Fruit fly (Drosophila melanogaster) whole organism, wandering third instar larva: ENCODE data around the gene Muc91C.

Experiments
- Dfd ChIP-seq: fragments of >200 bp; optimal IDR thresholded peaks from 2 replicates; lab custom pipeline; 2017; ENCODE audit warnings: missing biosample characterization, missing genetic modification characterization
- Dif ChIP-seq: fragments of 200-275, 200-300 bp; sonication (Bioruptor generic); optimal IDR thresholded peaks from 2 replicates; lab custom pipeline; 2018; ENCODE audit warnings: missing biosample characterization, missing genetic modification characterization; ENCODE audit not compliant: partially characterized antibody
- Hnf4 ChIP-seq: fragments of 200-800 bp; sonication (Bioruptor generic); optimal IDR thresholded peaks from 2 replicates; lab custom pipeline; 2016; ENCODE audit warnings: missing biosample characterization, mild to moderate bottlenecking, missing genetic modification characterization
- Myc ChIP-seq: fragments of >200 bp; optimal IDR thresholded peaks from 2 replicates; lab custom pipeline; 2017
- OdsH ChIP-seq: fragments of 200-800 bp; sonication (Bioruptor generic); optimal IDR thresholded peaks from 2 replicates; lab custom pipeline; 2016; ENCODE audit warnings: missing biosample characterization, mild to moderate bottlenecking, missing genetic modification characterization
- Sp1 ChIP-seq: fragments of 200-800 bp; sonication (Bioruptor generic); optimal IDR thresholded peaks from 3 replicates; lab custom pipeline; 2019; ENCODE audit warnings: missing biosample characterization, mild to moderate bottlenecking, missing genetic modification characterization, moderate library complexity
- br ChIP-seq: fragments of 200-800 bp; sonication (Bioruptor generic); optimal IDR thresholded peaks from 2 replicates; lab custom pipeline; 2016; ENCODE audit warnings: missing biosample characterization, missing genetic modification characterization
- dl ChIP-seq, 2 experiments: fragments of 175-275, 200-275 bp in 1 of 2; fragments of 200-275 bp in 1 of 2; sonication (Bioruptor generic); optimal IDR thresholded peaks; lab custom pipeline; 2018; ENCODE audit warnings: mild to moderate bottlenecking in 2 of 2, missing biosample characterization in 2 of 2, missing genetic modification characterization in 2 of 2, moderate library complexity in 2 of 2; ENCODE audit not compliant: partially characterized antibody in 2 of 2, insufficient read depth in 1 of 2
- dmrt93B ChIP-seq: fragments of 200-800 bp; sonication (Bioruptor generic); optimal IDR thresholded peaks from 2 replicates; lab custom pipeline; 2018; ENCODE audit warnings: missing biosample characterization, mild to moderate bottlenecking, missing genetic modification characterization
- h ChIP-seq: fragments of 200-800 bp; sonication (Bioruptor generic); optimal IDR thresholded peaks from 3 replicates; lab custom pipeline; 2016; ENCODE audit warnings: missing biosample characterization, mild to moderate bottlenecking, missing genetic modification characterization
- jim ChIP-seq: fragments of 175-275, 200-325 bp; sonication (Bioruptor generic); optimal IDR thresholded peaks from 2 replicates; lab custom pipeline; 2016; ENCODE audit warnings: missing biosample characterization, mild to moderate bottlenecking, missing genetic modification characterization
- psq ChIP-seq: fragments of 200-800 bp; sonication (Bioruptor generic); optimal IDR thresholded peaks from 3 replicates; lab custom pipeline; 2017; ENCODE audit warnings: missing biosample characterization, mild to moderate bottlenecking, missing genetic modification characterization, moderate library complexity
- usp ChIP-seq: fragments of >200 bp; optimal IDR thresholded peaks from 2 replicates; lab custom pipeline; 2017; ENCODE audit warnings: missing biosample characterization, missing genetic modification characterization
- woc ChIP-seq: sonication (Bioruptor generic); optimal IDR thresholded peaks from 2 replicates; lab custom pipeline; 2016; ENCODE audit warnings: missing biosample characterization, mild to moderate bottlenecking, missing genetic modification characterization

dm6 chr3R:18670441-18671111 is 21.9 kb downstream of the Muc91C start:
- TF ChIP-seq jim (no peak), woc (GFP tag; lab: Kevin White, UChicago) (peak; percentile 71), Dfd (GFP tag; lab: Kevin White, UChicago) (no peak), h (GFP tag; lab: Kevin White, UChicago) (peak; percentile 63), usp (GFP tag; lab: Kevin White, UChicago) (no peak), Hnf4 (no peak), dmrt93B (GFP tag; lab: Kevin White, UChicago) (no peak), Myc (lab: Kevin White, UChicago) (no peak), psq (GFP tag; lab: Kevin White, UChicago) (peak; percentile 70), br (GFP tag; lab: Kevin White, UChicago) (peak; percentile 41), Sp1 (GFP tag; lab: Kevin White, UChicago) (peak; percentile 53), dl (GFP tag; optimal IDR thresholded peaks at IDR 0.05; lab: Kevin White, UChicago; ENCODE audit: insufficient read depth in 1 of 2, partially characterized antibody in 2 of 2) (peak in 1 of 2 experiments; percentile 65), OdsH (peak; percentile 54), Dif (peak; percentile 64)
